Worm (Caenorhabditis elegans) whole organism, L2 larva: ENCODE data around the gene ZK455.5.

Experiments used
- egl-27 ChIP-seq: sonication (generic microtip); optimal IDR thresholded peaks from 3 replicates; lab custom pipeline; 2017; ENCODE audit warnings: missing biosample characterization, missing genetic modification reagents, missing genetic modification characterization
- elt-1 ChIP-seq: fragments of 150-350 bp; optimal IDR thresholded peaks from 2 replicates; lab custom pipeline; 2014; ENCODE audit warnings: missing biosample characterization, missing genetic modification characterization
- lin-13 ChIP-seq: fragments of 150-350 bp; optimal IDR thresholded peaks from 2 replicates; lab custom pipeline; 2014; ENCODE audit warnings: missing biosample characterization, missing genetic modification reagents, missing genetic modification characterization
- mab-5 ChIP-seq: fragments of 150-350 bp; optimal IDR thresholded peaks from 2 replicates; lab custom pipeline; 2014; ENCODE audit warnings: missing biosample characterization, missing genetic modification characterization
- nhr-21 ChIP-seq: fragments of 150-350 bp; optimal IDR thresholded peaks from 2 replicates; lab custom pipeline; 2014; ENCODE audit warnings: missing biosample characterization, missing genetic modification characterization
- nhr-237 ChIP-seq: fragments of 150-350 bp; optimal IDR thresholded peaks from 2 replicates; lab custom pipeline; 2014; ENCODE audit warnings: missing biosample characterization, missing genetic modification characterization
- peb-1 ChIP-seq: fragments of 150-350 bp; optimal IDR thresholded peaks from 2 replicates; lab custom pipeline; 2014; ENCODE audit warnings: missing biosample characterization, missing genetic modification characterization
- unc-62 ChIP-seq: fragments of 150-350 bp; optimal IDR thresholded peaks from 2 replicates; lab custom pipeline; 2014; ENCODE audit warnings: missing biosample characterization, missing genetic modification reagents, missing genetic modification characterization
- ztf-11 ChIP-seq: sonication (generic microtip); optimal IDR thresholded peaks from 2 replicates; lab custom pipeline; 2017; ENCODE audit warnings: missing biosample characterization, missing genetic modification characterization
- ztf-4 ChIP-seq: fragments of 150-350 bp; optimal IDR thresholded peaks from 2 replicates; lab custom pipeline; 2014; ENCODE audit warnings: missing biosample characterization, missing genetic modification characterization

ce11 chrX:11296683-11297365 lies 29.9 kb downstream of the ZK455.5 start, which contains the start of gene inx-2:
- TF ChIP-seq egl-27 (tag; lab: Kevin White, UChicago) (no peak), lin-13 (GFP tag; lab: Kevin White, UChicago) (no peak), elt-1 (tag; lab: Kevin White, UChicago) (no peak), ztf-4 (tag; lab: Kevin White, UChicago) (no peak), peb-1 (no peak), unc-62 (GFP tag; lab: Kevin White, UChicago) (no peak), mab-5 (tag; lab: Kevin White, UChicago) (no peak), nhr-237 (no peak), nhr-21 (no peak), ztf-11 (tag; lab: Kevin White, UChicago) (no peak)
